Worm (Caenorhabditis elegans) whole organism, L1 larva: ENCODE measurements around the gene cal-7.

Experiments used
- ceh-82 ChIP-seq, 3 experiments: fragments of 150-350 bp in 1 of 3; sonication (generic microtip) in 2 of 3; optimal IDR thresholded peaks; 2 replicates each; lab custom pipeline; 2014 to 2017; ENCODE audit warnings: missing biosample characterization in 3 of 3, missing genetic modification characterization in 3 of 3
- ces-1 ChIP-seq: fragments of 150-350 bp; optimal IDR thresholded peaks from 2 replicates; lab custom pipeline; 2014; ENCODE audit warnings: missing biosample characterization, missing genetic modification reagents, missing genetic modification characterization
- elt-3 ChIP-seq, 6 experiments: fragments of 150-350 bp in 1 of 6; sonication (generic microtip); optimal IDR thresholded peaks; 2 replicates each; lab custom pipeline; 2017 to 2018; ENCODE audit warnings: missing biosample characterization in 6 of 6, missing genetic modification characterization in 6 of 6, inconsistent platforms in 1 of 6
- mdl-1 ChIP-seq, 2 experiments: fragments of 150-350 bp; optimal IDR thresholded peaks; 2 replicates each; lab custom pipeline; 2014 to 2017; ENCODE audit warnings: missing biosample characterization in 2 of 2, missing genetic modification characterization in 2 of 2, inconsistent platforms in 1 of 2
- nhr-47 ChIP-seq: sonication (generic microtip); optimal IDR thresholded peaks from 2 replicates; lab custom pipeline; 2016; ENCODE audit warnings: mild to moderate bottlenecking, missing genetic modification characterization, moderate library complexity, missing compliant biosample characterization
- pax-3 ChIP-seq: fragments of 200-800 bp; sonication (Bioruptor generic); optimal IDR thresholded peaks from 2 replicates; lab custom pipeline; 2018; ENCODE audit warnings: mild to moderate bottlenecking, missing genetic modification characterization, moderate library complexity, missing compliant biosample characterization
- pqm-1 ChIP-seq: sonication (generic microtip); optimal IDR thresholded peaks from 3 replicates; lab custom pipeline; 2017; ENCODE audit warnings: missing biosample characterization, missing genetic modification characterization
- skn-1 ChIP-seq: fragments of 150-350 bp; optimal IDR thresholded peaks from 2 replicates; lab custom pipeline; 2014; ENCODE audit warnings: missing biosample characterization, missing genetic modification characterization
- unc-86 ChIP-seq: sonication (generic microtip); optimal IDR thresholded peaks from 2 replicates; lab custom pipeline; 2016; ENCODE audit warnings: missing genetic modification characterization, missing compliant biosample characterization
- unc-98 ChIP-seq: fragments of 200-800 bp; sonication (Bioruptor generic); IDR thresholded peaks from 2 replicates; pipeline ENCODE4 v1.3.6; 2022; ENCODE audit warnings: missing genetic modification characterization, missing compliant biosample characterization
- ztf-11 ChIP-seq, 2 experiments: sonication (generic microtip); optimal IDR thresholded peaks; 2 replicates each; lab custom pipeline; 2016 to 2017; ENCODE audit warnings: missing genetic modification characterization in 2 of 2, missing biosample characterization in 1 of 2, missing compliant biosample characterization in 1 of 2
- ztf-4 ChIP-seq: fragments of 150-350 bp; optimal IDR thresholded peaks from 2 replicates; lab custom pipeline; 2014; ENCODE audit warnings: missing biosample characterization, missing genetic modification characterization

DNA sequence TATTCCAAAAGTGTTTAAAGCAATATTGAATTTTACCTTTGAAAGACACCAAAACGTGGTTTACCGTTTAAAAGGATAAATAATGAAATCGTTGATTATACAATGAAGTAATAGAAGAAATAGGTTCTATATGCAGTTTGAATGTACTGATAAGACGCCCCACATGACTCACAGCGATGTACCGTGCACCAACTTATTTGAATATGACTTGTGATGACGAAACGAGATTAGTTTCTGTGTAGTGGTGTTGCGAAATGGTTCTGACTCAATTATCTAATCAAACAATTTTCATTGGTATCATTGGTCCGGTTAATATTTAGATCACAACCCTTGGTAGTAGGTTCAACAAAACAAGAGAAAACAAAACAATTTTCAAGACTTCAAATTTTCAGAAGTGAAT is 22.7 kb upstream of the cal-7 start:
- TF ChIP-seq pax-3 (tag; lab: Kevin White, UChicago) (no peak), skn-1 (tag; lab: Kevin White, UChicago) (no peak), pqm-1 (no peak), unc-86 (tag; lab: Kevin White, UChicago) (no peak), nhr-47 (no peak), elt-3 (tag; optimal IDR thresholded peaks at IDR 0.05; lab: Kevin White, UChicago) (no peak), ceh-82 (tag; optimal IDR thresholded peaks at IDR 0.05; lab: Kevin White, UChicago) (no peak), ztf-4 (no peak), unc-98 (GFP tag; lab: Robert Waterston, UW) (no peak), ces-1 (GFP tag; lab: Kevin White, UChicago) (no peak), ztf-11 (tag; optimal IDR thresholded peaks at IDR 0.05; lab: Kevin White, UChicago) (no peak), mdl-1 (tag; optimal IDR thresholded peaks at IDR 0.05; lab: Kevin White, UChicago) (no peak)
